Worm (Caenorhabditis elegans): Measurements from ENCODE around the gene lnp-1.

ce11 chrX:4607300-4607699 lies 18.7 kb downstream of the lnp-1 start:
- TF ChIP-seq ceh-82 (tag; optimal IDR thresholded peaks at IDR 0.05) (no peak), ztf-11 (tag; optimal IDR thresholded peaks at IDR 0.05) (no peak), ZK337.2 (GFP tag; IDR thresholded peaks at IDR 0.05) (no peak), nhr-237 (tag; optimal IDR thresholded peaks at IDR 0.05) (no peak), nhr-25 (tag; optimal IDR thresholded peaks at IDR 0.05; ENCODE audit: borderline replicate concordance, insufficient read depth) (no peak), vab-7 (GFP tag; IDR thresholded peaks at IDR 0.05) (no peak), ceh-32 (tag; optimal IDR thresholded peaks at IDR 0.05; ENCODE audit: poor library complexity) (no peak), nhr-76 (tag; optimal IDR thresholded peaks at IDR 0.05) (no peak), nhr-11 (tag; optimal IDR thresholded peaks at IDR 0.05) (no peak)

All from whole organism, L4 larva.